Fruit fly (Drosophila melanogaster): ENCODE results near the gene Ance.

The Ance gene

dm6 chr2L:13876698-13877097 lies 28.7 kb upstream of the Ance start (continued):
- TF ChIP-seq bsh (GFP tag; optimal IDR thresholded peaks at IDR 0.05) (peak in 1 of 2 experiments; percentile 66), Fer1 (GFP tag; optimal IDR thresholded peaks at IDR 0.05) (peak; percentile 10), gem (tag; optimal IDR thresholded peaks at IDR 0.05) (peak; percentile 73), D19A (tag; optimal IDR thresholded peaks at IDR 0.05) (peak; percentile 18), CG31441 (GFP tag; IDR thresholded peaks at IDR 0.05) (peak; percentile 62), CoRest (tag; optimal IDR thresholded peaks at IDR 0.05) (peak; percentile 54), CG7357 (GFP tag; IDR thresholded peaks at IDR 0.05) (no peak), az2 (GFP tag; optimal IDR thresholded peaks at IDR 0.05) (peak; percentile 48), CG13775 (GFP tag; optimal IDR thresholded peaks at IDR 0.05) (peak; percentile 13), gsb-n (tag; optimal IDR thresholded peaks at IDR 0.05) (no peak), CG10209 (GFP tag; optimal IDR thresholded peaks at IDR 0.05) (peak; percentile 35), CG1024 (GFP tag; IDR thresholded peaks at IDR 0.05) (no peak), CG17829 (tag; optimal IDR thresholded peaks at IDR 0.05) (peak; percentile 35), eve (GFP tag; optimal IDR thresholded peaks at IDR 0.05) (peak in 1 of 2 experiments; percentile 51), Oli (tag; optimal IDR thresholded peaks at IDR 0.05) (peak; percentile 60), Chrac-16 (GFP tag; optimal IDR thresholded peaks at IDR 0.05) (peak; percentile 8), CG12236 (GFP tag; optimal IDR thresholded peaks at IDR 0.05) (no peak), Hr51 (GFP tag; optimal IDR thresholded peaks at IDR 0.05) (peak in 1 of 2 experiments; percentile 37), phol (tag; optimal IDR thresholded peaks at IDR 0.05) (peak; percentile 65), ATbp (GFP tag; optimal IDR thresholded peaks at IDR 0.05) (peak; percentile 42), CG14710 (tag; optimal IDR thresholded peaks at IDR 0.05) (peak; percentile 60), ind (GFP tag; optimal IDR thresholded peaks at IDR 0.05) (no peak), CG1529 (GFP tag; optimal IDR thresholded peaks at IDR 0.05) (peak; percentile 17), chif (GFP tag; optimal IDR thresholded peaks at IDR 0.05) (peak in 1 of 2 experiments; percentile 3), twi (tag; optimal IDR thresholded peaks at IDR 0.05) (peak; percentile 18), CG18262 (tag; optimal IDR thresholded peaks at IDR 0.05) (peak; percentile 80), row (GFP tag; IDR thresholded peaks at IDR 0.05) (peak; percentile 40; the same call in 2 of the 3 replicates), Ptx1 (GFP tag; IDR thresholded peaks at IDR 0.05) (0 out of 2 replicates have a peak, but pooled peaks have one; percentile 11), Sox102F (GFP tag; optimal IDR thresholded peaks at IDR 0.05) (peak; percentile 41), CG18599 (GFP tag; optimal IDR thresholded peaks at IDR 0.05) (peak; percentile 4), trem (tag; optimal IDR thresholded peaks at IDR 0.05) (peak; percentile 39), CG10321 (GFP tag; IDR thresholded peaks at IDR 0.05) (no peak), CG17802 (tag; optimal IDR thresholded peaks at IDR 0.05) (no peak), lmd (GFP tag; IDR thresholded peaks at IDR 0.05) (peak; percentile 22; the same call in 1 of the 2 replicates), CG1602 (GFP tag; optimal IDR thresholded peaks at IDR 0.05) (peak; percentile 8), tna (GFP tag; IDR thresholded peaks at IDR 0.05; ENCODE audit: partially characterized antibody) (no peak), CG30403 (GFP tag; optimal IDR thresholded peaks at IDR 0.05) (peak; percentile 36)

- TF ChIP-seq CG17361 (GFP tag; IDR thresholded peaks at IDR 0.05) (no peak), CG31365 (tag; optimal IDR thresholded peaks at IDR 0.05) (no peak), tgo (GFP tag; IDR thresholded peaks at IDR 0.05) (no peak), CG3163 (GFP tag; optimal IDR thresholded peaks at IDR 0.05) (peak; percentile 95), Eip74EF (GFP tag; optimal IDR thresholded peaks at IDR 0.05) (peak in 1 of 2 experiments; percentile 13), NK7.1 (GFP tag; optimal IDR thresholded peaks at IDR 0.05) (no peak), sqz (GFP tag; optimal IDR thresholded peaks at IDR 0.05) (no peak), CG17186 (GFP tag; optimal IDR thresholded peaks at IDR 0.05) (no peak), CG10979 (tag; optimal IDR thresholded peaks at IDR 0.05) (no peak), mirr (GFP tag; optimal IDR thresholded peaks at IDR 0.05) (no peak), CG17912 (GFP tag; optimal IDR thresholded peaks at IDR 0.05) (no peak), CG42726 (GFP tag; IDR thresholded peaks at IDR 0.05; ENCODE audit: partially characterized antibody) (no peak), Dll (GFP tag; IDR thresholded peaks at IDR 0.05; ENCODE audit: partially characterized antibody) (0 out of 4 replicates have a peak, but pooled peaks have one; percentile 25), CG5245 (GFP tag; optimal IDR thresholded peaks at IDR 0.05) (no peak)
Measured at dm6 chr2L:13877934-13878580, 27.4 kb upstream of the Ance start.

Data from whole organism, embryonic.